Fruit fly (Drosophila melanogaster): ENCODE results near the gene CG1227.

Gene CG1227

DNA sequence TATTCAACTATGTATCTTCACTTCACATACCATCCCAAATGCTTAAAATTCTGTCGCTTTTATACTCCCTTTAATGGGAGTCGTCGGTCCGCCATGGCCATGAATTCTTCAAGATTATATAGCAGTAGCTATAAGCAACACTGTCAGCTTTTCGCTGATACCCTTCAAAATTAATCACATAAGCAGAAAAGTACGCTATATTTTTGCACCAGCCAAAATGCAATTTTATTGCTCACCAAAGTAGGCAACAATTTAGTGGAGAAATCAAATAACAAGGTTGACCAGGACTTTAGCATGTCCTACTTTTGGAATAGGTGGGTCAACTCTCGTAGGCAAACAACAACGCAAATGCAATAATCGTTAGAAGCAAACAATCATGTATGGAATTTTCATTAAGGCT, 49.7 kb downstream of the CG1227 start:
- TF ChIP-seq noc (tag; optimal IDR thresholded peaks at IDR 0.05) = no peak
